Worm (Caenorhabditis elegans): ENCODE results near the gene srw-138.

Gene srw-138

DNA sequence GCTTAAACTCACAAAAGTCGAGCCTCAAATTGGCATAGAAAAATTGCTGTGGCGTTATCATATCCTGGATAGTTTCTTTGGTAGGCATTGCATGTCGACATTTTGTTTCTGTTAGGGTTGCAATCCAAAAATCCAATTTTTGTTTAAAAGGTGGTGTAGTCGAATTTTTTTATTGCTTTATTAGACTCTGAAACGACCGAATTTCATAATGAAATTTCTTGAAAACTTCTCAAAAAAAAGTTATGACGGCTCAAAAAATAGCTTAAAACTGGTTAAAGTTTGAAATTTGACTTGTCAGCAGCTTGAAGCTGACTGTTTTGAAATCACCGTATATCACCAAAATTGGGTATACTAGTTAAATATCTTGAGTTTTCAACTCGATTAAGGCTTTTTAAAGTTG, 21.5 kb downstream of the srw-138 start, which contains the start of gene srw-143:
Gene srw-143, minus strand, starts transcription at position 101 of the 400 bp plus-strand sequence.
- no peak for TF ChIP-seq F44E2.7 (GFP tag; IDR thresholded peaks at IDR 0.05)
- TF ChIP-seq hmg-1.1 (GFP tag; IDR thresholded peaks at IDR 0.05) = no peak
- no peak for TF ChIP-seq mxl-2 (GFP tag; conservative IDR thresholded peaks at IDR 0.05)
- TF ChIP-seq F49E8.2 (tag; optimal IDR thresholded peaks at IDR 0.05; ENCODE audit: borderline replicate concordance) = no peak
- TF ChIP-seq lin-1 (GFP tag; IDR thresholded peaks at IDR 0.05) = no peak
- no peak for TF ChIP-seq daf-8 (GFP tag; IDR thresholded peaks at IDR 0.05)
- no peak for TF ChIP-seq Y5F2A.4 (GFP tag; optimal IDR thresholded peaks at IDR 0.05)
- no peak for TF ChIP-seq aly-2 (tag; optimal IDR thresholded peaks at IDR 0.05)
- no peak for TF ChIP-seq lin-38 (GFP tag; IDR thresholded peaks at IDR 0.05)
- TF ChIP-seq egl-43 (GFP tag; IDR thresholded peaks at IDR 0.05) = no peak
- no peak for TF ChIP-seq tra-1 (GFP tag; IDR thresholded peaks at IDR 0.05)
- TF ChIP-seq dmd-6 (GFP tag; IDR thresholded peaks at IDR 0.05) = no peak

DNA sequence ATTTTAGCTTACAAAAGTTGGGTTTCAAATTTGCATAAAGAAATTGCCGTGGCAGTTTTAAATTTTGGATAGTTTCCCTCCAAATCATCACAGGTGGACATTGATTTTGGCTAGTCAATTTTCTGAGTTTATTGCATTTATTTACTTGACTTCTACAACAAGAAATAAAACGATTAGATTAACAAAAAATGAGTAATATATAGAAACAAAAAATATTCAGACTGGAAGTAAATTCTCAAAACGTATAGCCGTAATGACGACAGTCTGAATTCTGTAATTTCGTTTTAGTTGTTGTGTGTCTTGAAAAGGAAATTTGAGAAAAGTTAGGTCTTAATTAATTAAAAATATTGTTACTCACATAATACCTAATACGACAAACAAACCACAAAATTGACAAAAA, 24.4 kb downstream of the srw-138 start, which contains the start of gene srw-141:
Gene srw-141, minus strand, starts transcription at position 101 of the 400 bp plus-strand sequence.
- TF ChIP-seq jun-1 (tag; optimal IDR thresholded peaks at IDR 0.05) = no peak
- TF ChIP-seq Y75B8A.6 (GFP tag; IDR thresholded peaks at IDR 0.05) = no peak
- TF ChIP-seq dmd-9 (GFP tag; IDR thresholded peaks at IDR 0.05) = no peak

DNA sequence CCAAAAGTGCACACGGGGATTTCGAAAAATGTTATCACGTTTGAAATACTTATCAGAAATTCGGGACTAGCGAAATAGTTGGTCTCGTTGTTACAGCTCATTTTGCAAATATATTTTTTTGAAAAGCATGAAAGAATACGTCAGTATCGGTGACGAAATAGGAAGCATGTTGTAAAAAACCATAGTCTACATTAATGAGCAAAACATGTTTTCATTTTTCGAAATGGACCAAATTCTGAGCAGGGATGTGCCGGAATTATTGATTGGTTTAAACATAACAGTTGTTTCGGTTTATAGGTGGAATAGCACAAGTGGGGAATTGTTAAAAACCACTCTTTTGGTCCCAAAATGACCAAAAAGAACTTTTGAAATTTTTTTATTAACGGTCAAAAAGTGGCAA, 28.8 kb downstream of the srw-138 start, which contains the start of gene srh-247:
Gene srh-247, minus strand, starts transcription at position 101 of the 400 bp plus-strand sequence.
- TF ChIP-seq set-16 (GFP tag; IDR thresholded peaks at IDR 0.05) (no peak), mes-2 (tag; optimal IDR thresholded peaks at IDR 0.05; ENCODE audit: poor library complexity, severe bottlenecking) (no peak), zip-2 (tag; optimal IDR thresholded peaks at IDR 0.05) (no peak), nhr-10 (tag; optimal IDR thresholded peaks at IDR 0.05) (no peak), arid-1 (GFP tag; conservative IDR thresholded peaks at IDR 0.05) (no peak), attf-4 (tag; optimal IDR thresholded peaks at IDR 0.05) (no peak), vab-7 (GFP tag; IDR thresholded peaks at IDR 0.05) (no peak), unc-39 (tag; optimal IDR thresholded peaks at IDR 0.05) (no peak), hlh-11 (tag; optimal IDR thresholded peaks at IDR 0.05) (no peak), F37D6.2 (tag; optimal IDR thresholded peaks at IDR 0.05) (no peak), T26A8.4 (GFP tag; IDR thresholded peaks at IDR 0.05) (no peak)

DNA sequence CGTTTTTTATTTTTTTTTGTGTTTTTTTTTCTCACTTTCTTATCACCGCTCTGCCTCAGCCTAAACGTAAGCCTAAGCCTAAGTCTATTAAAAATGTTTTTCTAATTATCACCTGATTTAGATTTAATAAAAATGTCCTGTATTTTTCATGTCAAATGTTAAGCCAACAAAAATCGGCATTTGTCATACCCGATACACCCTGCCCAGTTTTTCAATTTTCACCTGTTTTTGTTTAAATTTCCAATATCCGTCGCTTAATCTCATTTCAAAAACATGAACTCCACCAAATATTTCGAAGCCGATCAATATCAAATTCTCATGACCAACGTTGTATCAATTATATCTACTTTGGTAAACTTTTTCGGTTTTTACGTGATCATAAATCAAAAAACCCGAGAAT, 31.6 kb downstream of the srw-138 start, which contains the start of gene C31B8.1:
Gene C31B8.1, plus strand, starts transcription at position 301 of the 400 bp plus-strand sequence.
- TF ChIP-seq dpl-1 (GFP tag; optimal IDR thresholded peaks at IDR 0.05) (no peak), ceh-62 (tag; optimal IDR thresholded peaks at IDR 0.05) (no peak), T20F7.1 (GFP tag; optimal IDR thresholded peaks at IDR 0.05) (no peak), F10B5.3 (tag; optimal IDR thresholded peaks at IDR 0.05) (no peak), daf-8 (GFP tag; IDR thresholded peaks at IDR 0.05) (no peak), nhr-237 (tag; optimal IDR thresholded peaks at IDR 0.05) (no peak), Y75B8A.6 (GFP tag; IDR thresholded peaks at IDR 0.05) (no peak)

DNA sequence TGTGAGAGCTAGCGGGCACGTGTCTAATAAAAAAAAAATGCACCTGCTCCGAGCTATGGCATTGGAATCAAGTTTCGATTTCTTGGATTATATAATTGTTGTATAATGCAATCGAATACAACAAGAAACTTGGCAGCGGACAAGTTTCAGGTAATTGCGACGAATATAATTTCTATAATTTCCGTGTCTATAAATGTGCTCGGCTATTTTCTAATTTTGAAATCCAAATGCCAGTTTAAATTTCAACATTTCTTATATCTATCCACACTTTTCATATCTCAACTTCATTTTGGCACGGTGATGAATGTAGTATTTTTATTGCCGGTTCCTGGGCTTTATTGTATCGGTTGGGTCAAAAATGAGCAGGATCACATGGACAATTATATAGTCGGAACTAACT, 33.1 kb downstream of the srw-138 start, which contains the start of gene C31B8.16:
Gene C31B8.16, plus strand, starts transcription at position 301 of the 400 bp plus-strand sequence.
- TF ChIP-seq nhr-11 (tag; optimal IDR thresholded peaks at IDR 0.05) (no peak), egl-27 (tag; optimal IDR thresholded peaks at IDR 0.05) (no peak)

DNA sequence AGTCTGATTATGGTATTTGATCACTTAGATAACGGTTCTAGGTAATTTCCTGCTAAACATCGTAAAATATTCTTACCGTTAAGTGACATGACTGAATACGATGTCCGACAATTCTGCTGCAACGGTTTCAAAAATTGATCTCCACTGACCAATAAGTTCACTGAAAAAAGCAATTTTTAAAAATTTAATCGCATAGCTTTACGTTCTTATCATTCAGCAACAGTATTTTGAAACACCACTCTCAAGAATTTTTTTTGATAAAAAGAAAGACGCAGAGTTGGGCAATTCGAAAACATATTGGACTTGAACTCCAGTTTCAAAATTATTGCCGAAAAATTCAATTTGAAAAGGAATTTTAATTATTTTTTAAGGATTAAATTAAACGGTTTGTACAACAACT, 35.3 kb downstream of the srw-138 start, which contains the start of gene C31B8.12:
Gene C31B8.12, minus strand, starts transcription at position 101 of the 400 bp plus-strand sequence.
- TF ChIP-seq mxl-2 (GFP tag; conservative IDR thresholded peaks at IDR 0.05) (no peak), hlh-30 (tag; optimal IDR thresholded peaks at IDR 0.05; ENCODE audit: insufficient read depth) (no peak), aha-1 (tag) (no peak)

Data from whole organism, L4 larva.